Worm (Caenorhabditis elegans) whole organism, L4/young adult: ENCODE data around the gene C47E12.3.

Experiments used
- W03F9.2 ChIP-seq: fragments of 150-350 bp; optimal IDR thresholded peaks from 2 replicates; lab custom pipeline; 2014; ENCODE audit warnings: missing biosample characterization, missing genetic modification characterization
- dao-5 ChIP-seq: sonication (generic microtip); optimal IDR thresholded peaks from 2 replicates; lab custom pipeline; 2016; ENCODE audit warnings: missing genotype, missing genetic modification characterization, moderate library complexity, missing compliant biosample characterization
- him-1 ChIP-seq: sonication (generic microtip); optimal IDR thresholded peaks from 2 replicates; lab custom pipeline; 2016; ENCODE audit warnings: missing genotype, missing genetic modification reagents, missing genetic modification characterization, missing compliant biosample characterization

DNA sequence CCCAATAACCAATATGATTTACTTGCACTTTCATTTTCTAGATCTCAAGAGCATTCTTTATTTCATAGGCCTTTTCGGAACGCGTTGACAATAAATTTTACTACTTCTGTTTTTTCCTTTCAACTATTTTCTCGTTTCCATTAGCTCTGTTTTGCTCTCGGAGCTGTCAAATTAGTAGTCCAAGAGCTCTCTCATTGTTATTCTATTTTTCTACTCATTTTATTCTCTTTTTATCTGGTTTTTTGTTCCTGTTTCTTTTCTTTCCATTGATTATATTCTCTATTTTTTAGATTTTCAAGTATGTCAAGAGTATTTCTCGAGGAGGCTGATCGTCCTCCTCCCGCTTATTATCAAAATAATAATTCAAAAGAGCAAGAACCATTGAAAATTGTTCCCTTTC is 45.5 kb upstream of the C47E12.3 start, which contains the start of gene T04B2.3:
- TF ChIP-seq him-1 (tag; lab: Kevin White, UChicago) (no peak), dao-5 (tag; lab: Kevin White, UChicago) (no peak), W03F9.2 (tag; lab: Kevin White, UChicago) (no peak)
